Fruit fly (Drosophila melanogaster): ENCODE results near the gene CG32573.

The CG32573 gene

DNA sequence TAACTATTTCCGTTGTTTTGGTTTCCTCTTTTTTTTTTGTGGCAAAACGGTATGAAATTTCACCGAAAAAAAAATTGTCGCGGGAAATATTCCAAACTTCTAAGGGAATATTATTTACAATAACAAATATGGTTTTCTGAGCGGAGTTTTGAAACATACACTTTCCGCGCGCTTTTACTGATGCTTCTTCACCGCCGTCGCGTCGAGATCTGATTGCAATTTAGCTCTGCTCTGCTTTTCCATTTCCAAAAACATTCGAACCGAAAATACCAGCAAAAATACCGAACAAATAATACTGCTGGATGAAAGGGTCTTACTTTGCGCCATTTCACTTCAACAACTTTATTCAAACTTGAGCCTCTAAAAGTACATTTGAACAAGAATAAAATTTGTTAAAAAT is 43.8 kb downstream of the CG32573 start, which contains the start of gene Septin4:
Gene Septin4, minus strand, starts transcription at position 215 of the 400 bp plus-strand sequence.
- TF ChIP-seq noc (tag; optimal IDR thresholded peaks at IDR 0.05): no peak

DNA sequence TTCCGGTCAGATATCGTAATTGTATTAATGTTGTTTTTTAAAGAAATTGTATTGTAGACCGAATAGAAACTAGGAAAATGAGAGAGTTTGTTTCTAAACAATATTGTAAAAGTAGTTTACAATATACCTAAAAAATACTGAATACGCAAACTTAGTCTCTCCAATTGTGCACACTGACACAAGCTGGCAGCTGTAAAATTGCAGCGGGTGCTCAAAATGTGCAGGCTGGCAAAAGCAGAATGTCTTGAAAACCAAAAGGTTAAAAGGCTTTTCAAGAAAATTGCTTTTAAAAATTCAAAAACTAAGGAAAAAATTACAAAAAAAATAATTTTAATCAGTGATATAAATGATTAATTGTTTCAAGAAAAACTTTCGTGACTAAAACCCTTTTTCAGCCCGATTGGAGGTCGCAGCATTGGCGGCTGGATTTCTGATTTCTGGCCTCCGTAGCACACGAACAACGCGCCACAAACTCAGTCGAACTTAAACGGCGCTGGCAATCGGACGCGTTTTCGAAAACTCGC is 44.5 kb downstream of the CG32573 start, which contains the start of gene CG4678:
Gene CG4678, plus strand, starts transcription at position 474 of the 524 bp plus-strand sequence.
- no peak for TF ChIP-seq noc (tag; optimal IDR thresholded peaks at IDR 0.05)

DNA sequence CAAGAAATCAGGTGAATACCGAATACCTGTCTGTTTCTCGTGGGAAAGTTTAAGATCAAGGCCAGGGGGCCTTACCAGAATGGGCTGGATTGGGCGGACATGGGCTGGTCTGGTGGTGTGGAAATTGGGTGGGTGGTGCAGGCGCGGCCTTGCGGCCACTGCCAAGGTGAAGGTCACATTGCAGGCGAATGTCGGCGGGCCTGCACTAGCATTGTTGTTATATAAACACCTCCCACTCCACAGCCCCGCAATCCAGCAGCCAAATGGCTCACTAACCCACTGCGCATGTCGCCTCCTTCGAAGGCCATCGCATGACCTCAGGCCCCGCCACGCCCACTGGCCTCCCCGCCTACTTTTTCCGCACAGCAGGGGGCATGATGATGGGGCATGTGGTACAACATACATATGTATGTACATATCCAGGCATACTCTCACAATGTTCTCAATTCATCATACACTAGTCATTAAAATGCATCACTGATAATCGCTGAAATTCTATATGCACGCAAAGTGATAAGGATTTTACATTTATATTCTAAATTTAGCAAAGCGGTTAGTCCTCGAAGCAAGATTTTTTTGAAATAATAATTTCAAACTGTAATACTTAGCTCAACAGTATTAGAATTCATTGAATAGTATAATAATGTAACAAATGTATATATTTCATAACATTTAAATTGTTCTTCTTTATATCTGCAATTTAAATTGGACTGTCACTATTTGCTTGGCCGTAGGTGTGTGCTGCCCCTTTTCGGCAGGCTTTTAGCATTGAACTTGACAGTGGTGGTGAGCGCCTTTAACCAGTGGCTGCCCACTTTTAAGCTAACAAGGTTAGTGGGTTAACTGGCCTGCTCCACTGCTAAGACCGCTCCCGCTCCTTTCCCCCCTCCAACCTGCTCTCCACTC is 45.7 kb downstream of the CG32573 start:
- TF ChIP-seq noc (tag; optimal IDR thresholded peaks at IDR 0.05): no peak

DNA sequence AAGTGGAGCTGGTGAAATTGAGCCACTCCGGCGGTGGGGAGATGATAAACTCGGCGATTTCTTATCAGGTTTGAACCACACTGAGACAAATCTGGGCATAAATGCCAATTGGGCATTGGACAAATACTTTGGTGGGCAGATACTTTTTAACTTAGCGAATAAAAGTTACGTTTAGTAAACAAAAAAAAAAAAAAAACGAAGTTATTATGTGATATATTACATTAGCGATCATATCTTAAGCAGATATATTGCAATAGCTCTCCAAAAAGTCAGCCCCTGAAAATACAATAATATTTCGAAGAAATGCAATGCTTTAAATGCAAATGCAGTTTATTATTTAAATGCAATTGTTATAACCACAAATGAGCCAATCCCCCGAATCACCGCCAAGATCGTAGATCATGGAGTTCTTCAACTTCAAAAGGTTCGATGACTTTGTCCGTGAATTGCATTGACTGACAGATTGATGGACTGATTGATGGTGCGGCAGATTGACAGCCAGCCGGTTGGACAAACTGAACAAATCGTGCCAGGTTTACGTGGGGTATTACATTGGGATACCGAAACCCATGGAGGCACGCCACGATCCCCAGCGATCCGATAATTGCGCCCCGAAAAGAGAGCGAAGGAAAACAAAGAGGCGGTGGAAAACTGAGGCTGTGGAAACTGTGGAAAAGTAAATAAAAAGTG is 46.9 kb downstream of the CG32573 start:
- TF ChIP-seq noc (tag; optimal IDR thresholded peaks at IDR 0.05): no peak

DNA sequence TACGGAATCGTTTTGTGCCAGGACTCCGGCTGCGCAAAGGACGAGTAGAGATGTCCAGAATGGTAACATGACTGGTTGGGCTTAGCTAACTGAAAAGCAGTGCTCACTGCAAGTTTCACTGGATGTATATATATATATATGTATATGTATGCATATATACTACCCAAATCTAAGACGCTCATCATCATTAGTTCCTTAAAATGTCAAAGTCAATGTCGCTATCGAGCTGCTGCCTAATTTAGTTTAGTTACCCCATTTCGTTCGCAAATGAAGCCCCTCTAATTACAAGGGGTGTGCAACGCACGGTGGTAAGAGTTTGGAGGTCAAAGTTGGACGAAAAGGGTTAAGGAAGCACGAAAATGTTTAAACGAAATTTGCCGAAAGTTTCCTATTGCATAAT is 48.9 kb downstream of the CG32573 start, which contains the start of gene CG9676:
Gene CG9676, minus strand, starts transcription at position 101 of the 400 bp plus-strand sequence.
- TF ChIP-seq noc (tag; optimal IDR thresholded peaks at IDR 0.05): no peak

DNA sequence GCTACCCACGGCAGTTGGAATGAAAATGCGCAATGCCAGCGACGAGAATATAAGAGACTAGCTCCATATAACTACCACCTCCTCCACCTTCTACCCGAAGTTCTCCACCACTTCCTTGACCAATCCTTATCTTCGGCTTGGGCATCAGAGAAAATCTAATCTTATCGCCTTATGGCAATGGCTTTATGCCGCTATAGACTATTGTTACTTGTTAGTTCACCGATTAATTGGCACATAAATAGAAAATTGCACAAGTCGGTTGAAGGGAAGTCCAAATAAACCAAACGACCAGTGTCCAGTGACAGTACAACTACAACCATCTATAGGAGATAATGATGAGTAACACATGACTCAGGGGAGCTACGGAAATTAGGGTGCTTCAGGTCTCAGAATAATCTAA is 50.8 kb downstream of the CG32573 start, which contains the start of gene sphe:
Gene sphe, minus strand, starts transcription at position 32 of the 400 bp plus-strand sequence.
- TF ChIP-seq noc (tag; optimal IDR thresholded peaks at IDR 0.05): peak; percentile 8
